Fruit fly (Drosophila melanogaster) whole organism, embryonic: ENCODE data around the gene wge.

ENCODE experiments used
- CG10267 ChIP-seq: fragments of 200-800 bp; sonication (Bioruptor generic); optimal IDR thresholded peaks from 2 replicates; lab custom pipeline; 2018; ENCODE audit warnings: missing biosample characterization, mild to moderate bottlenecking, missing genetic modification characterization, moderate library complexity
- CG10654 ChIP-seq: fragments of 200-800 bp; sonication (Bioruptor generic); optimal IDR thresholded peaks from 2 replicates; lab custom pipeline; 2016; ENCODE audit warnings: missing biosample characterization, missing genetic modification characterization
- CG12391 ChIP-seq: fragments of 200-800 bp; sonication (Bioruptor generic); optimal IDR thresholded peaks from 3 replicates; lab custom pipeline; 2018; ENCODE audit warnings: missing biosample characterization, mild to moderate bottlenecking, missing genetic modification characterization, moderate library complexity
- CG12659 ChIP-seq: fragments of 200-800 bp; sonication (Bioruptor generic); optimal IDR thresholded peaks from 3 replicates; lab custom pipeline; 2017; ENCODE audit warnings: mild to moderate bottlenecking, missing biosample characterization, missing genetic modification reagents, missing genetic modification characterization
- CG17568 ChIP-seq: fragments of 200-800 bp; sonication (Bioruptor generic); optimal IDR thresholded peaks from 2 replicates; lab custom pipeline; 2018; ENCODE audit warnings: missing biosample characterization, mild to moderate bottlenecking, missing genetic modification characterization, moderate library complexity
- CG43689 ChIP-seq: fragments of 200-800 bp; sonication (Bioruptor generic); IDR thresholded peaks from 2 replicates; pipeline ENCODE4 v1.3.6; 2022; ENCODE audit warnings: missing biosample characterization, missing genetic modification characterization
- CG4404 ChIP-seq: fragments of 200-800 bp; sonication (Bioruptor generic); IDR thresholded peaks from 2 replicates; pipeline ENCODE4 v1.3.6; 2022; ENCODE audit warnings: missing biosample characterization, missing genetic modification characterization
- CG6683 ChIP-seq: fragments of 200-800 bp; sonication (Bioruptor generic); optimal IDR thresholded peaks from 2 replicates; lab custom pipeline; 2017; ENCODE audit warnings: missing biosample characterization, mild to moderate bottlenecking, missing genetic modification characterization, missing genetic modification reagents
- CG7357 ChIP-seq: fragments of 200-800 bp; sonication (Bioruptor generic); IDR thresholded peaks from 3 replicates; pipeline ENCODE4 v1.3.6; 2022; ENCODE audit warnings: missing biosample characterization, missing genetic modification characterization
- CG9932 ChIP-seq: fragments of 200-800 bp; sonication (Bioruptor generic); IDR thresholded peaks from 2 replicates; pipeline ENCODE4 v1.3.6; 2022; ENCODE audit warnings: missing biosample characterization, missing genetic modification characterization
- Chrac-16 ChIP-seq: fragments of 200-800 bp; sonication (Bioruptor generic); optimal IDR thresholded peaks from 3 replicates; lab custom pipeline; 2016; ENCODE audit warnings: missing biosample characterization, missing genetic modification characterization
- Dad ChIP-seq: fragments of 200-800 bp; sonication (Bioruptor generic); optimal IDR thresholded peaks from 3 replicates; lab custom pipeline; 2016; ENCODE audit warnings: missing biosample characterization, missing genetic modification characterization
- Dek ChIP-seq: fragments of 200-800 bp; sonication (Bioruptor generic); optimal IDR thresholded peaks from 3 replicates; lab custom pipeline; 2019; ENCODE audit warnings: missing biosample characterization, mild to moderate bottlenecking, missing genetic modification characterization, moderate library complexity
- Dip3 ChIP-seq: fragments of 200-800 bp; sonication (Bioruptor generic); optimal IDR thresholded peaks from 3 replicates; lab custom pipeline; 2016; ENCODE audit warnings: missing biosample characterization, missing genetic modification characterization
- Doc2 ChIP-seq: fragments of 200-800 bp; sonication (Bioruptor generic); IDR thresholded peaks from 2 replicates; pipeline ENCODE4 v1.3.6; 2022; ENCODE audit warnings: missing biosample characterization, missing genetic modification characterization
- Dp ChIP-seq: fragments of 200-800 bp; sonication (Bioruptor generic); optimal IDR thresholded peaks from 2 replicates; lab custom pipeline; 2018; ENCODE audit warnings: missing biosample characterization, mild to moderate bottlenecking, missing genetic modification characterization, moderate library complexity
- E2f1 ChIP-seq: fragments of 200-800 bp; sonication (Bioruptor generic); IDR thresholded peaks from 2 replicates; pipeline ENCODE4 v1.3.6; 2022; ENCODE audit warnings: missing biosample characterization, missing genetic modification characterization
- Eip74EF ChIP-seq, 2 experiments: fragments of 200-800 bp in 1 of 2; fragments of >200 bp in 1 of 2; sonication (Bioruptor generic) in 1 of 2; optimal IDR thresholded peaks; 2 replicates each; lab custom pipeline; 2017 to 2019; ENCODE audit warnings: missing biosample characterization in 2 of 2, missing genetic modification characterization in 2 of 2, mild to moderate bottlenecking in 1 of 2, moderate library complexity in 1 of 2
- Ets97D ChIP-seq: fragments of 200-800 bp; sonication (Bioruptor generic); optimal IDR thresholded peaks from 3 replicates; lab custom pipeline; 2016; ENCODE audit warnings: missing biosample characterization, missing genetic modification characterization
- GATAe ChIP-seq: fragments of 200-800 bp; sonication (Bioruptor generic); conservative IDR thresholded peaks from 2 replicates; pipeline ENCODE4 v1.3.6; 2022; ENCODE audit warnings: missing biosample characterization, missing genetic modification characterization
- HLH54F ChIP-seq: fragments of 200-800 bp; sonication (Bioruptor generic); optimal IDR thresholded peaks from 3 replicates; lab custom pipeline; 2016; ENCODE audit warnings: missing biosample characterization, missing genetic modification characterization
- HLHmδ ChIP-seq: fragments of 200-800 bp; sonication (Bioruptor generic); optimal IDR thresholded peaks from 2 replicates; lab custom pipeline; 2018; ENCODE audit warnings: missing biosample characterization, mild to moderate bottlenecking, missing genetic modification characterization, moderate library complexity
- Lpt ChIP-seq: fragments of >200 bp; optimal IDR thresholded peaks from 2 replicates; lab custom pipeline; 2018; ENCODE audit warnings: missing biosample characterization, missing genetic modification characterization
- MBD-R2 ChIP-seq: fragments of 200-800 bp; sonication (Bioruptor generic); IDR thresholded peaks from 2 replicates; pipeline ENCODE4 v1.3.6; 2022; ENCODE audit warnings: missing biosample characterization, missing genetic modification characterization
- MESR4 ChIP-seq: fragments of 200-800 bp; sonication (Bioruptor generic); optimal IDR thresholded peaks from 2 replicates; lab custom pipeline; 2018; ENCODE audit warnings: missing biosample characterization, mild to moderate bottlenecking, missing genetic modification characterization, moderate library complexity
- NC2α ChIP-seq: fragments of 200-800 bp; sonication (Bioruptor generic); optimal IDR thresholded peaks from 2 replicates; lab custom pipeline; 2016; ENCODE audit warnings: missing biosample characterization, missing genetic modification characterization
- Neu2 ChIP-seq: fragments of 200-800 bp; sonication (Bioruptor generic); optimal IDR thresholded peaks from 3 replicates; lab custom pipeline; 2016; ENCODE audit warnings: missing biosample characterization, missing genetic modification characterization, borderline replicate concordance
- Nf-YB ChIP-seq: fragments of 200-800 bp; sonication (Bioruptor generic); optimal IDR thresholded peaks from 3 replicates; lab custom pipeline; 2019; ENCODE audit warnings: missing biosample characterization, mild to moderate bottlenecking, missing genetic modification characterization, moderate library complexity
- Opbp ChIP-seq: fragments of 200-800 bp; sonication (Bioruptor generic); IDR thresholded peaks from 3 replicates; pipeline ENCODE4 v1.3.6; 2022; ENCODE audit warnings: missing biosample characterization, missing genetic modification characterization; ENCODE audit not compliant: partially characterized antibody
- Pdp1 ChIP-seq, 2 experiments: fragments of 200-800 bp; sonication (Bioruptor generic); optimal IDR thresholded peaks; 3 replicates each; lab custom pipeline; 2016; ENCODE audit warnings: missing biosample characterization in 2 of 2, missing genetic modification characterization in 2 of 2, mild to moderate bottlenecking in 1 of 2, moderate library complexity in 1 of 2
- Ptx1 ChIP-seq: fragments of 200-800 bp; sonication (Bioruptor generic); IDR thresholded peaks from 2 replicates; pipeline ENCODE4 v1.3.6; 2022; ENCODE audit warnings: missing biosample characterization, missing genetic modification characterization
- Sry-β ChIP-seq: fragments of 200-800 bp; sonication (Bioruptor generic); optimal IDR thresholded peaks from 2 replicates; lab custom pipeline; 2018; ENCODE audit warnings: missing biosample characterization, mild to moderate bottlenecking, missing genetic modification characterization, moderate library complexity
- Ssrp ChIP-seq: fragments of 200-800 bp; sonication (Bioruptor generic); optimal IDR thresholded peaks from 2 replicates; lab custom pipeline; 2018; ENCODE audit warnings: missing biosample characterization, mild to moderate bottlenecking, missing genetic modification characterization, moderate library complexity
- Xrp1 ChIP-seq: fragments of 200-800 bp; sonication (Bioruptor generic); IDR thresholded peaks from 2 replicates; pipeline ENCODE4 v1.3.6; 2022; ENCODE audit warnings: missing biosample characterization, missing genetic modification characterization
- YL-1 ChIP-seq: fragments of 200-800 bp; sonication (Bioruptor generic); optimal IDR thresholded peaks from 3 replicates; lab custom pipeline; 2017; ENCODE audit warnings: missing biosample characterization, mild to moderate bottlenecking, missing genetic modification characterization
- btn ChIP-seq: fragments of 200-800 bp; sonication (Bioruptor generic); optimal IDR thresholded peaks from 2 replicates; lab custom pipeline; 2016; ENCODE audit warnings: missing biosample characterization, missing genetic modification characterization
- chif ChIP-seq, 2 experiments: fragments of 200-800 bp; sonication (Bioruptor generic); optimal IDR thresholded peaks; 3 replicates each; lab custom pipeline; 2016; ENCODE audit warnings: missing biosample characterization in 2 of 2, missing genetic modification characterization in 2 of 2
- crol ChIP-seq: fragments of 200-800 bp; sonication (Bioruptor generic); IDR thresholded peaks from 2 replicates; pipeline ENCODE4 v1.3.6; 2022; ENCODE audit warnings: missing biosample characterization, missing genetic modification characterization
- emc ChIP-seq: fragments of 200-800 bp; sonication (Bioruptor generic); optimal IDR thresholded peaks from 2 replicates; lab custom pipeline; 2016; ENCODE audit warnings: missing biosample characterization, missing genetic modification characterization
- eve ChIP-seq, 2 experiments: fragments of >200 bp; optimal IDR thresholded peaks; 2 replicates each; lab custom pipeline; 2017; ENCODE audit warnings: missing biosample characterization in 2 of 2, missing genetic modification characterization in 2 of 2
- gcm2 ChIP-seq: fragments of 200-800 bp; sonication (Bioruptor generic); optimal IDR thresholded peaks from 2 replicates; lab custom pipeline; 2016; ENCODE audit warnings: missing biosample characterization, missing genetic modification characterization
- gfzf ChIP-seq: fragments of 200-800 bp; sonication (Bioruptor generic); optimal IDR thresholded peaks from 2 replicates; lab custom pipeline; 2016; ENCODE audit warnings: missing biosample characterization, mild to moderate bottlenecking, missing genetic modification characterization, moderate library complexity
- gro ChIP-seq: fragments of 200-800 bp; sonication (Bioruptor generic); optimal IDR thresholded peaks from 2 replicates; lab custom pipeline; 2016; ENCODE audit warnings: missing biosample characterization, missing genetic modification characterization
- insv ChIP-seq, 2 experiments: fragments of 200-800 bp; sonication (Bioruptor generic); optimal IDR thresholded peaks; 3 replicates each; lab custom pipeline; 2016 to 2018; ENCODE audit warnings: missing biosample characterization in 2 of 2, missing genetic modification characterization in 2 of 2
- nau ChIP-seq: fragments of 200-800 bp; sonication (Bioruptor generic); optimal IDR thresholded peaks from 3 replicates; lab custom pipeline; 2017; ENCODE audit warnings: missing biosample characterization, mild to moderate bottlenecking, missing genetic modification characterization, missing genetic modification reagents
- nerfin-2 ChIP-seq: fragments of 200-800 bp; sonication (Bioruptor generic); IDR thresholded peaks from 2 replicates; pipeline ENCODE4 v1.3.6; 2022; ENCODE audit warnings: missing biosample characterization, missing genetic modification characterization; ENCODE audit not compliant: partially characterized antibody
- onecut ChIP-seq: fragments of 200-800 bp; sonication (Bioruptor generic); IDR thresholded peaks from 2 replicates; pipeline ENCODE4 v1.3.6; 2022; ENCODE audit warnings: missing biosample characterization, missing genetic modification characterization
- pb ChIP-seq: fragments of 200-800 bp; sonication (Bioruptor generic); optimal IDR thresholded peaks from 3 replicates; lab custom pipeline; 2016; ENCODE audit warnings: missing biosample characterization, missing genetic modification characterization
- pho ChIP-seq: fragments of 200-800 bp; sonication (Bioruptor generic); optimal IDR thresholded peaks from 2 replicates; lab custom pipeline; 2016; ENCODE audit warnings: missing biosample characterization, missing genetic modification characterization
- salm ChIP-seq: fragments of 200-800 bp; sonication (Bioruptor generic); optimal IDR thresholded peaks from 2 replicates; lab custom pipeline; 2018; ENCODE audit warnings: missing biosample characterization, mild to moderate bottlenecking, missing genetic modification characterization
- sna ChIP-seq: fragments of 200-800 bp; sonication (Bioruptor generic); IDR thresholded peaks from 2 replicates; pipeline ENCODE4 v1.3.6; 2022; ENCODE audit warnings: missing biosample characterization, missing genetic modification characterization; ENCODE audit not compliant: partially characterized antibody

wge gene

DNA sequence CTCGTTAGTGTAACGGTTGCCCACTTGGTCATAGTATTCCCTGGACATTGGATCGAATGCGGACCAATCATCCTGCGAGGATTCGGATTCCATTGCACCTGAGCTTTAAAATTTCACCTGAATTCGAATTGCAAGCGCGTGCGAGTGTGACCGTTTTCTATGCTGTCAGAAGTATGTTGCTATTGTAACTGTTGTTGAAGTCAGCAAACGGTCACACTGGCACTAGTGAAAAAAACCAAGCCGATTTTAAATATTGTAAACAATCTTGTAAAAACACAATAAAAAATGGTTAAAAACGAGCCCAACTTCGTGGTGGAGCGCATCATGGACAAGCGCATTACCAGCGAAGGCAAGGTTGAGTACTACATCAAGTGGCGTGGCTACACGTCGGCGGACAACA lies 24.5 kb upstream of the wge start, which contains the start of the genes vret and HP1c (continued):
- TF ChIP-seq Chrac-16 (no peak), CG9932 (GFP tag; lab: Robert Waterston, UW) (no peak), crol (GFP tag; lab: Robert Waterston, UW) (no peak), CG12659 (GFP tag; lab: Kevin White, UChicago) (peak; percentile 40), Dip3 (no peak), Sry-β (no peak), eve (GFP tag; optimal IDR thresholded peaks at IDR 0.05; lab: Kevin White, UChicago) (no peak), Doc2 (no peak), Lpt (GFP tag; lab: Kevin White, UChicago) (no peak), HLHmδ (GFP tag; lab: Kevin White, UChicago) (no peak), nerfin-2 (GFP tag; lab: Robert Waterston, UW) (no peak), CG10267 (tag; lab: Kevin White, UChicago) (no peak), btn (GFP tag; lab: Kevin White, UChicago) (no peak), onecut (GFP tag; lab: Robert Waterston, UW) (no peak), MBD-R2 (peak; percentile 95), NC2α (GFP tag; lab: Kevin White, UChicago) (no peak), HLH54F (GFP tag; lab: Kevin White, UChicago) (no peak), Dad (no peak), gro (GFP tag; lab: Kevin White, UChicago) (no peak), Xrp1 (no peak), Ssrp (tag; lab: Kevin White, UChicago) (no peak), E2f1 (GFP tag; lab: Robert Waterston, UW) (no peak), CG6683 (GFP tag; lab: Kevin White, UChicago) (no peak), sna (GFP tag; lab: Robert Waterston, UW) (0 out of 2 replicates have a peak, but pooled peaks have one; percentile 30), CG7357 (GFP tag; lab: Robert Waterston, UW) (no peak), CG17568 (no peak), salm (tag; lab: Kevin White, UChicago) (no peak), Pdp1 (GFP tag; optimal IDR thresholded peaks at IDR 0.05; lab: Kevin White, UChicago) (no peak), CG43689 (no peak), nau (GFP tag; lab: Kevin White, UChicago) (no peak), Ptx1 (GFP tag; lab: Robert Waterston, UW) (no peak), CG12391 (tag; lab: Kevin White, UChicago) (no peak), emc (GFP tag; lab: Kevin White, UChicago) (no peak), Opbp (GFP tag; lab: Robert Waterston, UW) (peak; percentile 46; the same call in 1 of the 3 replicates), MESR4 (GFP tag; lab: Kevin White, UChicago) (peak; percentile 84), Eip74EF (GFP tag; optimal IDR thresholded peaks at IDR 0.05; lab: Kevin White, UChicago) (no peak), pho (no peak), Neu2 (GFP tag; lab: Kevin White, UChicago) (no peak), gfzf (GFP tag; lab: Kevin White, UChicago) (peak; percentile 83), Nf-YB (no peak), CG4404 (GFP tag; lab: Robert Waterston, UW) (no peak), CG10654 (no peak), gcm2 (GFP tag; lab: Kevin White, UChicago) (no peak), insv (GFP tag; optimal IDR thresholded peaks at IDR 0.05; lab: Kevin White, UChicago) (no peak), Dek (tag; lab: Kevin White, UChicago) (no peak), pb (GFP tag; lab: Kevin White, UChicago) (no peak), Dp (GFP tag; lab: Kevin White, UChicago) (peak; percentile 85), chif (GFP tag; optimal IDR thresholded peaks at IDR 0.05; lab: Kevin White, UChicago) (no peak), GATAe (GFP tag; lab: Robert Waterston, UW) (no peak), Ets97D (GFP tag; lab: Kevin White, UChicago) (peak; percentile 34), YL-1 (GFP tag; lab: Kevin White, UChicago) (peak; percentile 10)
